Worm (Caenorhabditis elegans): ENCODE measurements around the gene K11D9.3.

The K11D9.3 gene

DNA sequence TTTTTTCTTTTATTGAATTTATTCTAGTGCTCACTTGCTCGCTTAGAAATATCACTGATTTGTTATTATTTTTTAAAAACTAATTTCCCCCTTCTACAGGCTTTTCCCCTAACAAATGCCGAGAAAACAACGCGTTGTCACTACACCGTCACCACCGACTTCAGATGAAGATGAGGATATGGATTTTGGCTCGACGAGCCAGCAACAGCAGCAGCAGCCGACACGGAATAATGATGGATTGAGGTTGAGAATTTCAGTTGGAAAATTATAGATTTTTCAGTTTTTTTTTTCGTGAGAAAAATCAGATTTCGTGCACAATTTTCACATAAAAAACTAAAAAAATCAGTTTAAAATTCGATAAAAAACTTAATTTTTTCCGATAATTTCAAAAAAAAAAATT lies 39.0 kb downstream of the K11D9.3 start, which contains the start of gene dpy-28:
TSS of gene dpy-28 (plus strand) at position 100 of the 400 bp plus-strand sequence.
- TF ChIP-seq cebp-1 (GFP tag; IDR thresholded peaks at IDR 0.05): no peak
- peak; percentile 48 for TF ChIP-seq cebp-1 (tag; optimal IDR thresholded peaks at IDR 0.05)
- TF ChIP-seq ama-1 (optimal IDR thresholded peaks at IDR 0.05): peak; percentile 75
- no peak for TF ChIP-seq ama-1 (GFP tag; optimal IDR thresholded peaks at IDR 0.05)
- TF ChIP-seq atf-7 (tag; optimal IDR thresholded peaks at IDR 0.05): peak; percentile 7
- TF ChIP-seq tbx-9 (tag; optimal IDR thresholded peaks at IDR 0.05; ENCODE audit: borderline replicate concordance): no peak

- TF ChIP-seq mcd-1 (GFP tag; IDR thresholded peaks at IDR 0.05): peak; percentile 99
- peak; percentile 94 for TF ChIP-seq mel-28 (tag; optimal IDR thresholded peaks at IDR 0.05; ENCODE audit: borderline replicate concordance)
- peak; percentile 100 for TF ChIP-seq lin-54 (GFP tag; optimal IDR thresholded peaks at IDR 0.05)
- TF ChIP-seq hrde-1 (tag; optimal IDR thresholded peaks at IDR 0.05; ENCODE audit: borderline replicate concordance): peak; percentile 95
- TF ChIP-seq B0261.1 (tag; optimal IDR thresholded peaks at IDR 0.05): peak; percentile 54
- TF ChIP-seq ceh-100 (GFP tag; IDR thresholded peaks at IDR 0.05): peak; percentile 98
- TF ChIP-seq lin-26 (GFP tag; IDR thresholded peaks at IDR 0.05): peak; percentile 99
- peak; percentile 98 for TF ChIP-seq cebp-1 (GFP tag; IDR thresholded peaks at IDR 0.05)
- TF ChIP-seq cebp-1 (tag; optimal IDR thresholded peaks at IDR 0.05): peak; percentile 99
- TF ChIP-seq ceh-40 (GFP tag; IDR thresholded peaks at IDR 0.05): peak; percentile 94
- peak; percentile 100 for TF ChIP-seq ztf-26 (tag; optimal IDR thresholded peaks at IDR 0.05)
- no peak for TF ChIP-seq hlh-26 (GFP tag; conservative IDR thresholded peaks at IDR 0.05)
- peak; percentile 92; the same call in 1 of the 2 replicates for TF ChIP-seq aptf-3 (GFP tag; IDR thresholded peaks at IDR 0.05)
- TF ChIP-seq T26A5.8 (tag; optimal IDR thresholded peaks at IDR 0.05): peak; percentile 90
- peak; percentile 99 for TF ChIP-seq pha-4 (tag; optimal IDR thresholded peaks at IDR 0.05)
- TF ChIP-seq lsl-1 (GFP tag; optimal IDR thresholded peaks at IDR 0.05): peak; percentile 96
- peak; percentile 90 for TF ChIP-seq snpc-4 (GFP tag; optimal IDR thresholded peaks at IDR 0.05)
- peak; percentile 93 to 95 (median 93) for TF ChIP-seq snpc-4 (tag; optimal IDR thresholded peaks at IDR 0.05)
- TF ChIP-seq unc-130 (GFP tag; optimal IDR thresholded peaks at IDR 0.05): peak; percentile 98
- peak; percentile 99 for TF ChIP-seq sptf-2 (GFP tag; optimal IDR thresholded peaks at IDR 0.05)
- peak; percentile 100 for TF ChIP-seq nhr-80 (tag; optimal IDR thresholded peaks at IDR 0.05)
- TF ChIP-seq cebp-2 (GFP tag; IDR thresholded peaks at IDR 0.05): peak; percentile 98
- TF ChIP-seq lin-35 (GFP tag; optimal IDR thresholded peaks at IDR 0.05): peak; percentile 96 to 100 (median 99)
- peak; percentile 96 for TF ChIP-seq akir-1 (GFP tag; optimal IDR thresholded peaks at IDR 0.05)
- no peak for TF ChIP-seq sdz-38 (tag; optimal IDR thresholded peaks at IDR 0.05)
- TF ChIP-seq F52B5.7 (tag; optimal IDR thresholded peaks at IDR 0.05): peak; percentile 99
- TF ChIP-seq egl-18 (GFP tag; IDR thresholded peaks at IDR 0.05): peak; percentile 100
- peak; percentile 100 for TF ChIP-seq pbrm-1 (GFP tag; IDR thresholded peaks at IDR 0.05)
- peak; percentile 99 for TF ChIP-seq madf-3 (GFP tag; IDR thresholded peaks at IDR 0.05)
- peak; percentile 69 for TF ChIP-seq ccch-3 (GFP tag; optimal IDR thresholded peaks at IDR 0.05)
- peak; percentile 17 for TF ChIP-seq mes-4 (tag; optimal IDR thresholded peaks at IDR 0.05)
- TF ChIP-seq D2030.7 (GFP tag; IDR thresholded peaks at IDR 0.05): peak; percentile 98
- peak; percentile 99 for TF ChIP-seq ztf-6 (GFP tag; IDR thresholded peaks at IDR 0.05)
- peak; percentile 53 for TF ChIP-seq rpc-1 (optimal IDR thresholded peaks at IDR 0.05)
- TF ChIP-seq rpc-1 (tag; optimal IDR thresholded peaks at IDR 0.05): peak; percentile 8
- TF ChIP-seq T07F8.4 (tag; optimal IDR thresholded peaks at IDR 0.05): peak; percentile 96
- peak; percentile 68 for TF ChIP-seq lsy-27 (tag; optimal IDR thresholded peaks at IDR 0.05; ENCODE audit: borderline replicate concordance, insufficient read depth)
- peak; percentile 98 for TF ChIP-seq nhr-27 (tag; optimal IDR thresholded peaks at IDR 0.05)
- peak; percentile 98 for TF ChIP-seq madf-10 (tag; optimal IDR thresholded peaks at IDR 0.05)
- peak; percentile 100 for TF ChIP-seq B0336.3 (GFP tag; IDR thresholded peaks at IDR 0.05)
- peak; percentile 100 for TF ChIP-seq Y79H2A.3 (GFP tag; conservative IDR thresholded peaks at IDR 0.05)
- TF ChIP-seq aptf-2 (GFP tag; conservative IDR thresholded peaks at IDR 0.05): peak; percentile 94
Measured at ce11 chrIII:10759050-10760023, 42.7 kb downstream of the K11D9.3 start, which contains the start of gene tasp-1. Gene tasp-1 (plus strand): TSS chrIII:10759307.
